Worm (Caenorhabditis elegans) whole organism, young adult: ENCODE data around the gene wrt-8.

Experiments
- B0261.1 ChIP-seq: sonication (generic microtip); optimal IDR thresholded peaks from 2 replicates; lab custom pipeline; 2016; ENCODE audit warnings: mild to moderate bottlenecking, missing genetic modification characterization, moderate library complexity, missing compliant biosample characterization
- B0336.3 ChIP-seq: fragments of 200-800 bp; sonication (Bioruptor generic); IDR thresholded peaks from 2 replicates; pipeline ENCODE4 v1.3.6; 2022; ENCODE audit warnings: missing genetic modification characterization, missing compliant biosample characterization
- D2030.7 ChIP-seq: fragments of 200-800 bp; sonication (Bioruptor generic); IDR thresholded peaks from 2 replicates; pipeline ENCODE4 v1.3.6; 2022; ENCODE audit warnings: missing genetic modification reagents, missing genetic modification characterization, missing compliant biosample characterization
- F22D6.2 ChIP-seq: sonication (generic microtip); optimal IDR thresholded peaks from 2 replicates; lab custom pipeline; 2016; ENCODE audit warnings: mild to moderate bottlenecking, missing genetic modification characterization, missing compliant biosample characterization
- F52B5.7 ChIP-seq: sonication (generic microtip); optimal IDR thresholded peaks from 2 replicates; lab custom pipeline; 2016; ENCODE audit warnings: mild to moderate bottlenecking, missing genetic modification characterization, missing compliant biosample characterization
- F57A8.1 ChIP-seq: fragments of 200-800 bp; sonication (Bioruptor generic); optimal IDR thresholded peaks from 2 replicates; lab custom pipeline; 2018; ENCODE audit warnings: mild to moderate bottlenecking, missing genetic modification characterization, moderate library complexity, missing compliant biosample characterization
- K11D2.4 ChIP-seq: fragments of 200-800 bp; sonication (Bioruptor generic); IDR thresholded peaks from 2 replicates; pipeline ENCODE4 v1.3.6; 2022; ENCODE audit warnings: missing genetic modification reagents, missing genetic modification characterization, missing compliant biosample characterization
- T07F8.4 ChIP-seq: sonication (generic microtip); optimal IDR thresholded peaks from 2 replicates; lab custom pipeline; 2016; ENCODE audit warnings: mild to moderate bottlenecking, missing genetic modification characterization, moderate library complexity, missing compliant biosample characterization
- Y53G8AR.9 ChIP-seq: fragments of 200-800 bp; sonication (Bioruptor generic); conservative IDR thresholded peaks from 2 replicates; pipeline ENCODE4 v1.3.6; 2022; ENCODE audit warnings: missing genetic modification reagents, missing genetic modification characterization, missing compliant biosample characterization
- atf-7 ChIP-seq: sonication (generic microtip); optimal IDR thresholded peaks from 2 replicates; lab custom pipeline; 2017; ENCODE audit warnings: mild to moderate bottlenecking, missing genetic modification characterization, missing compliant biosample characterization
- athp-1 ChIP-seq: sonication (generic microtip); optimal IDR thresholded peaks from 2 replicates; lab custom pipeline; 2017; ENCODE audit warnings: mild to moderate bottlenecking, missing genetic modification characterization, missing compliant biosample characterization
- attf-5 ChIP-seq: fragments of 200-800 bp; sonication (Bioruptor generic); optimal IDR thresholded peaks from 2 replicates; lab custom pipeline; 2018; ENCODE audit warnings: mild to moderate bottlenecking, missing genetic modification characterization, missing compliant biosample characterization
- attf-6 ChIP-seq: fragments of 200-800 bp; sonication (Bioruptor generic); IDR thresholded peaks from 2 replicates; pipeline ENCODE4 v1.3.6; 2022; ENCODE audit warnings: missing genetic modification reagents, missing genetic modification characterization, missing compliant biosample characterization
- bed-1 ChIP-seq: fragments of 200-800 bp; sonication (Bioruptor generic); IDR thresholded peaks from 2 replicates; pipeline ENCODE4 v1.3.6; 2022; ENCODE audit warnings: missing genetic modification reagents, missing genetic modification characterization, missing compliant biosample characterization
- ccch-3 ChIP-seq: fragments of 200-800 bp; sonication (Bioruptor generic); optimal IDR thresholded peaks from 2 replicates; lab custom pipeline; 2018; ENCODE audit warnings: mild to moderate bottlenecking, missing genetic modification characterization, missing compliant biosample characterization
- cebp-1 ChIP-seq, 2 experiments: fragments of 200-800 bp in 1 of 2; sonication (Bioruptor generic) in 1 of 2; sonication (generic microtip) in 1 of 2; IDR thresholded peaks in 1 of 2; optimal IDR thresholded peaks in 1 of 2; 2 replicates each; pipeline versions ENCODE4 v1.3.6 to Lab custom; 2017 to 2022; ENCODE audit warnings: missing compliant biosample characterization in 2 of 2, missing genetic modification characterization in 2 of 2, mild to moderate bottlenecking in 1 of 2, missing genetic modification reagents in 1 of 2, moderate library complexity in 1 of 2
- cebp-2 ChIP-seq: fragments of 200-800 bp; sonication (Bioruptor generic); IDR thresholded peaks from 2 replicates; pipeline ENCODE4 v1.3.6; 2022; ENCODE audit warnings: missing genetic modification characterization, missing compliant biosample characterization
- ceh-100 ChIP-seq: fragments of 200-800 bp; sonication (Bioruptor generic); IDR thresholded peaks from 2 replicates; pipeline ENCODE4 v1.3.6; 2022; ENCODE audit warnings: missing genetic modification reagents, missing genetic modification characterization, missing compliant biosample characterization
- ceh-58 ChIP-seq: fragments of 200-800 bp; sonication (Bioruptor generic); IDR thresholded peaks from 2 replicates; pipeline ENCODE4 v1.3.6; 2022; ENCODE audit warnings: missing genetic modification characterization, missing compliant biosample characterization
- ceh-79 ChIP-seq: sonication (generic microtip); optimal IDR thresholded peaks from 2 replicates; lab custom pipeline; 2017; ENCODE audit warnings: mild to moderate bottlenecking, missing genetic modification characterization, missing compliant biosample characterization
- die-1 ChIP-seq: sonication (generic microtip); optimal IDR thresholded peaks from 2 replicates; lab custom pipeline; 2016; ENCODE audit warnings: missing genotype, mild to moderate bottlenecking, missing genetic modification characterization, missing compliant biosample characterization
- efl-1 ChIP-seq: fragments of 150-350 bp; optimal IDR thresholded peaks from 2 replicates; lab custom pipeline; 2014; ENCODE audit warnings: missing biosample characterization, missing genetic modification reagents, missing genetic modification characterization
- ets-4 ChIP-seq: fragments of 200-800 bp; sonication (Bioruptor generic); optimal IDR thresholded peaks from 2 replicates; lab custom pipeline; 2018; ENCODE audit warnings: mild to moderate bottlenecking, missing genetic modification characterization, missing compliant biosample characterization
- him-1 ChIP-seq: sonication (generic microtip); optimal IDR thresholded peaks from 2 replicates; lab custom pipeline; 2016; ENCODE audit warnings: missing genotype, missing genetic modification reagents, missing genetic modification characterization, missing compliant biosample characterization
- hlh-12 ChIP-seq: sonication (generic microtip); optimal IDR thresholded peaks from 2 replicates; lab custom pipeline; 2016; ENCODE audit warnings: missing genetic modification characterization, missing compliant biosample characterization
- lin-35 ChIP-seq, 3 experiments: fragments of 150-350 bp in 2 of 3; sonication (generic microtip) in 1 of 3; optimal IDR thresholded peaks; 2 replicates each; lab custom pipeline; 2014 to 2018; ENCODE audit warnings: missing biosample characterization in 3 of 3, missing genetic modification characterization in 3 of 3, missing genetic modification reagents in 3 of 3
- lin-54 ChIP-seq: fragments of 200-800 bp; sonication (Bioruptor generic); optimal IDR thresholded peaks from 2 replicates; lab custom pipeline; 2018; ENCODE audit warnings: mild to moderate bottlenecking, missing genetic modification characterization, missing compliant biosample characterization
- lsl-1 ChIP-seq: fragments of 200-800 bp; sonication (Bioruptor generic); optimal IDR thresholded peaks from 2 replicates; lab custom pipeline; 2018; ENCODE audit warnings: mild to moderate bottlenecking, missing genetic modification characterization, moderate library complexity, missing compliant biosample characterization
- lsy-27 ChIP-seq: sonication (generic microtip); optimal IDR thresholded peaks from 2 replicates; lab custom pipeline; 2017; ENCODE audit warnings: missing genetic modification characterization, mild to moderate bottlenecking, missing compliant biosample characterization, antibody characterized with exemption, missing genotype, borderline replicate concordance; ENCODE audit not compliant: insufficient read depth
- madf-6 ChIP-seq: fragments of 200-800 bp; sonication (Bioruptor generic); IDR thresholded peaks from 2 replicates; pipeline ENCODE4 v1.3.6; 2022; ENCODE audit warnings: missing genetic modification reagents, missing genetic modification characterization, missing compliant biosample characterization
- mcd-1 ChIP-seq: fragments of 200-800 bp; sonication (Bioruptor generic); IDR thresholded peaks from 2 replicates; pipeline ENCODE4 v1.3.6; 2022; ENCODE audit warnings: missing genetic modification reagents, missing genetic modification characterization, missing compliant biosample characterization
- mxl-1 ChIP-seq: sonication (generic microtip); optimal IDR thresholded peaks from 2 replicates; lab custom pipeline; 2016; ENCODE audit warnings: missing genetic modification characterization, missing compliant biosample characterization
- nfyb-1 ChIP-seq: fragments of 200-800 bp; sonication (Bioruptor generic); IDR thresholded peaks from 2 replicates; pipeline ENCODE4 v1.3.6; 2022; ENCODE audit warnings: missing genetic modification reagents, missing genetic modification characterization, missing compliant biosample characterization
- nhr-179 ChIP-seq: sonication (generic microtip); optimal IDR thresholded peaks from 2 replicates; lab custom pipeline; 2016; ENCODE audit warnings: mild to moderate bottlenecking, missing genetic modification characterization, missing compliant biosample characterization
- nhr-27 ChIP-seq: fragments of 200-800 bp; sonication (Bioruptor generic); optimal IDR thresholded peaks from 2 replicates; lab custom pipeline; 2018; ENCODE audit warnings: mild to moderate bottlenecking, missing genetic modification characterization, moderate library complexity, missing compliant biosample characterization
- nhr-80 ChIP-seq: sonication (generic microtip); optimal IDR thresholded peaks from 2 replicates; lab custom pipeline; 2016; ENCODE audit warnings: missing genetic modification characterization, missing compliant biosample characterization
- nhr-90 ChIP-seq: sonication (generic microtip); optimal IDR thresholded peaks from 2 replicates; lab custom pipeline; 2016; ENCODE audit warnings: missing genotype, mild to moderate bottlenecking, missing genetic modification characterization, missing compliant biosample characterization
- rcor-1 ChIP-seq: fragments of 200-800 bp; sonication (Bioruptor generic); IDR thresholded peaks from 2 replicates; pipeline ENCODE4 v1.3.6; 2022; ENCODE audit warnings: missing genetic modification reagents, missing genetic modification characterization, missing compliant biosample characterization
- repo-1 ChIP-seq: sonication (generic microtip); optimal IDR thresholded peaks from 2 replicates; lab custom pipeline; 2017; ENCODE audit warnings: mild to moderate bottlenecking, missing genetic modification characterization, missing compliant biosample characterization
- sdz-38 ChIP-seq: sonication (generic microtip); optimal IDR thresholded peaks from 2 replicates; lab custom pipeline; 2016; ENCODE audit warnings: missing genotype, missing genetic modification characterization, missing compliant biosample characterization
- sea-2 ChIP-seq: fragments of 200-800 bp; sonication (Bioruptor generic); IDR thresholded peaks from 2 replicates; pipeline ENCODE4 v1.3.6; 2022; ENCODE audit warnings: missing genetic modification characterization, missing compliant biosample characterization
- snpc-3.4 ChIP-seq: sonication (generic microtip); optimal IDR thresholded peaks from 2 replicates; lab custom pipeline; 2017; ENCODE audit warnings: missing genetic modification characterization, mild to moderate bottlenecking, missing compliant biosample characterization, antibody characterized with exemption, moderate library complexity, missing genotype, missing genetic modification reagents
- sptf-2 ChIP-seq: fragments of 200-800 bp; sonication (Bioruptor generic); optimal IDR thresholded peaks from 2 replicates; lab custom pipeline; 2018; ENCODE audit warnings: mild to moderate bottlenecking, missing genetic modification characterization, missing compliant biosample characterization
- tbx-9 ChIP-seq: sonication (generic microtip); optimal IDR thresholded peaks from 2 replicates; lab custom pipeline; 2016; ENCODE audit warnings: borderline replicate concordance, missing genetic modification characterization, inconsistent platforms, missing compliant biosample characterization
- xnd-1 ChIP-seq: sonication (generic microtip); optimal IDR thresholded peaks from 2 replicates; lab custom pipeline; 2016; ENCODE audit warnings: missing genotype, missing genetic modification reagents, missing genetic modification characterization, missing compliant biosample characterization
- zfh-2 ChIP-seq: fragments of 200-800 bp; sonication (Bioruptor generic); conservative IDR thresholded peaks from 2 replicates; pipeline ENCODE4 v1.3.6; 2022; ENCODE audit warnings: missing genetic modification reagents, missing genetic modification characterization, missing compliant biosample characterization
- ztf-26 ChIP-seq: sonication (generic microtip); optimal IDR thresholded peaks from 2 replicates; lab custom pipeline; 2017; ENCODE audit warnings: missing genetic modification characterization, missing compliant biosample characterization

wrt-8 gene

DNA sequence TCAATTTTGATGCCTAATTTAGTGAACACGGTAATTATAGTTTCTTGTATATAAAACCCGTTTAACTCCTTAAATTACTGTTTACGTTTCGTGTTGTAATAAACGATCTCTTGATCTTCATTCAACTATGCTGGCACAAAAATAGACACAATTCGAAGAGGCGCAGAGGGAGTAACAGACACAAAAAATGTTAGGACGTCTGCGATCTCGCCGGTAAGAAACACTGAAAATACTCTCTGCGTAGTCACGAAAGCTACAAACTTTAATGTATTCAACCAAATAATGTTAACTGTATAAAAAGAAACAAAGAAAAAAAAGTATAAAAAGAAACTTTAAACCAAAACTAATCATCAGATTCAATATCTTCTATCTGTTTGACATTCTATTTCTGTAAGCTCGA lies 36.5 kb upstream of the wrt-8 start, which contains the start of gene dhs-23:
dhs-23 (plus strand) TSS at position 363 of the 400 bp plus-strand sequence.
- TF ChIP-seq sea-2 (no peak), snpc-3.4 (no peak), nhr-80 (peak; percentile 11), atf-7 (no peak)

DNA sequence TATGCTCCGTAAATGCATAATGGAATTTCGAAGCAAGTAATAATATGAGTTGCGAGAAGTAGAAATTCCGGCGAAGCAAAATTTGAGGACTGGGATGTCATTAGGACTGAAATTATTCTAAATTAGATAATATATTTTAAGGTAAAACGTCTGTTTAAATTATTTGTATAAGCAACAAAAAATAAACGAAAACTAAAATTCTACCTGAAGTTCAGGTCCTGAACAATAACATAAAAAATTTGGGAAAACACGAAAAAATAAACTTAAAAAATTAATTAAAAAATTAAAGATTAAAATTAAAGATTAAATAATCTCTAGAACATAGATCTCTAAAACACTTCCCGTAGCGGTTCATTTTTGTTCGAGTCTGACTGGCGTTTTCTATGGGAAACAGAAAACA lies 35.4 kb upstream of the wrt-8 start, which contains the start of gene srh-251:
srh-251 (minus strand) TSS at position 101 of the 400 bp plus-strand sequence.
- TF ChIP-seq die-1 (tag; lab: Kevin White, UChicago) (no peak), nhr-179 (no peak), Y53G8AR.9 (no peak), F57A8.1 (GFP tag; lab: Kevin White, UChicago) (no peak), sea-2 (no peak), nfyb-1 (GFP tag; lab: Robert Waterston, UW) (no peak), mcd-1 (GFP tag; lab: Robert Waterston, UW) (no peak), ztf-26 (no peak), cebp-2 (no peak), T07F8.4 (tag; lab: Kevin White, UChicago) (no peak), B0261.1 (tag; lab: Kevin White, UChicago) (no peak), F22D6.2 (tag; lab: Kevin White, UChicago) (no peak), lin-54 (GFP tag; lab: Kevin White, UChicago) (no peak), xnd-1 (tag; lab: Kevin White, UChicago) (no peak), zfh-2 (no peak), B0336.3 (GFP tag; lab: Robert Waterston, UW) (no peak), ccch-3 (GFP tag; lab: Kevin White, UChicago) (no peak), ets-4 (GFP tag; lab: Kevin White, UChicago) (no peak)

DNA sequence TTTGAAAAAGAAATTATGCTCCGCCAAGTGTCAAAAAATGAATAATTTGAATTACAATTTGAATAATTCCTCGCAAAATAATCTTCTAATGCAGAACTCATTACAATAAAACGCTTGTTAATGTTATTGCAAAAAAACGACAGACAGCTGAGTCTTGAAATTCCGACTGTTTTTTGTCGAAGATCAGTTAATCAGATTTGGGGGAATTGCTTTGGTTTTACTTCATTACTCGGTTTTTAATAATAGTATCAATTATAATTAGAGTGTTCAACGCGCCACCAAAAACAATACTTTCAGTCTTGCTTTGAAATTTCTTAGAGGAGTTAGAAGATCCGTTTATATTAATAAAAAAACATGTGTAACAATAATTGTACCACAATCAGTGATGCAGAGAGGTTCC lies 33.5 kb upstream of the wrt-8 start, which contains the start of gene srh-122:
srh-122 (minus strand) TSS at position 101 of the 400 bp plus-strand sequence.
- TF ChIP-seq F52B5.7 (tag; lab: Kevin White, UChicago) (no peak), lin-35 (GFP tag; optimal IDR thresholded peaks at IDR 0.05; lab: Kevin White, UChicago) (no peak), cebp-1 (GFP tag; IDR thresholded peaks at IDR 0.05; lab: Robert Waterston, UW) (no peak), cebp-1 (tag; optimal IDR thresholded peaks at IDR 0.05; lab: Kevin White, UChicago) (no peak), D2030.7 (GFP tag; lab: Robert Waterston, UW) (no peak), tbx-9 (no peak), mxl-1 (tag; lab: Kevin White, UChicago) (no peak), K11D2.4 (GFP tag; lab: Robert Waterston, UW) (no peak), lsy-27 (tag; lab: Kevin White, UChicago) (no peak), attf-6 (GFP tag; lab: Robert Waterston, UW) (no peak), lsl-1 (no peak), ceh-100 (GFP tag; lab: Robert Waterston, UW) (no peak), ceh-79 (tag; lab: Kevin White, UChicago) (no peak), attf-5 (no peak)

DNA sequence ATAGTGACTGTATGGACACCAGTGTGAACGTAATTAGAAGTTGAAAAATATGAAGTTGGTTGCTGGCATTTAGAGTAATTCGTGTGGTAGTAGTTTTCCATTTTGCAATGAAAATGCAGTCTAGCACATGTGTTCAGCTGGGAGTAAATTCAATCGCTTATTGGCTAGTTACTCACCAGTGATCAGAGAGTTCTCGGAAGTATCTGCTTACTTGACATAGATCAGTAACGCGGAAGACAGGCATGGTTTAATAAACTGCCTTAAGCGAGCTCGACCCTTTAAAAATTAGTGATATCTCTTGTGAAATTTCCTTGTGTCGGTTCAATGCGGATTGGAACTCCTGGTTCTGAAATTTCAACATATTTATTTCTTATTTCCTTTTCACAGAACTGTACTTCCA lies 31.8 kb upstream of the wrt-8 start, which contains the start of gene srh-52:
srh-52 (minus strand) TSS at position 101 of the 400 bp plus-strand sequence.
- TF ChIP-seq nhr-80 (no peak), nhr-90 (tag; lab: Kevin White, UChicago) (no peak), nhr-27 (tag; lab: Kevin White, UChicago) (no peak), him-1 (tag; lab: Kevin White, UChicago) (no peak), bed-1 (GFP tag; lab: Robert Waterston, UW) (no peak), efl-1 (GFP tag; lab: Kevin White, UChicago) (no peak), snpc-3.4 (no peak), ceh-58 (no peak), repo-1 (tag; lab: Kevin White, UChicago) (no peak), hlh-12 (tag; lab: Kevin White, UChicago) (no peak), ztf-26 (no peak), sptf-2 (GFP tag; lab: Kevin White, UChicago) (no peak), athp-1 (tag; lab: Kevin White, UChicago) (no peak), sdz-38 (tag; lab: Kevin White, UChicago) (no peak), madf-6 (GFP tag; lab: Robert Waterston, UW) (no peak), zfh-2 (no peak), rcor-1 (GFP tag; lab: Robert Waterston, UW) (no peak)
